Worm (Caenorhabditis elegans): ENCODE measurements around the gene dbt-1.

The dbt-1 gene

DNA sequence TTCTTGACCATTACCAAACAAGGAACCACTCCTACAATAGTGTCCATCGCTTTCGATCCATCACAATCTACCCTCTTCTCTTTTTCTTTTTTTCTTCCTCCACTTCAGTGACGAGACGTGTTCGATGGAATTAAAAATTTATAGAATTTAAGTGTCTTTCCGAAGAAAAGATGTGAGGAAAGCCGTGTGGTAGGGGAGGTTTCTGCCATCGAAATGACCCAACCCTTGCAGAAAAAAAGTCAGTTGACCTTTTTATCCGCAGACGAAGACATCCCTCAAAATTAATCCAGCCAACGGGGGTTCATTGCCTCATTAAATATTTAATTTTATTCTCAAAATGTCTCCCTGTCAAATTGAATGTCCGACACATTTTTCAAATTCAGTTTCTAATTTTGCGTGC lies 10.5 kb upstream of the dbt-1 start:
- TF ChIP-seq repo-1 (tag; optimal IDR thresholded peaks at IDR 0.05), result no peak
- TF ChIP-seq ceh-58 (GFP tag; IDR thresholded peaks at IDR 0.05), result no peak
- no peak for TF ChIP-seq zim-3 (tag; optimal IDR thresholded peaks at IDR 0.05)
- no peak for TF ChIP-seq madf-8 (GFP tag; conservative IDR thresholded peaks at IDR 0.05)
- TF ChIP-seq Y79H2A.3 (GFP tag; conservative IDR thresholded peaks at IDR 0.05), result no peak
- no peak for TF ChIP-seq ztf-26 (tag; optimal IDR thresholded peaks at IDR 0.05)
- no peak for TF ChIP-seq pha-4 (tag; optimal IDR thresholded peaks at IDR 0.05)
- no peak for TF ChIP-seq lir-1 (GFP tag; conservative IDR thresholded peaks at IDR 0.05)
- no peak for TF ChIP-seq athp-1 (tag; optimal IDR thresholded peaks at IDR 0.05)
- TF ChIP-seq madf-10 (tag; optimal IDR thresholded peaks at IDR 0.05), result no peak
- TF ChIP-seq hrde-1 (tag; optimal IDR thresholded peaks at IDR 0.05; ENCODE audit: borderline replicate concordance), result no peak
- no peak for TF ChIP-seq madf-3 (GFP tag; IDR thresholded peaks at IDR 0.05)
- no peak for TF ChIP-seq lin-35 (GFP tag; optimal IDR thresholded peaks at IDR 0.05)
- TF ChIP-seq hsf-1 (GFP tag; IDR thresholded peaks at IDR 0.05), result no peak

ce11 chrII:7948278-7948677 lies 3.3 kb upstream of the dbt-1 start:
- TF ChIP-seq attf-6 (GFP tag; IDR thresholded peaks at IDR 0.05) (no peak), attf-5 (GFP tag; optimal IDR thresholded peaks at IDR 0.05) (no peak), madf-10 (tag; optimal IDR thresholded peaks at IDR 0.05) (no peak), ceh-91 (GFP tag; IDR thresholded peaks at IDR 0.05) (no peak), madf-3 (GFP tag; IDR thresholded peaks at IDR 0.05) (no peak), let-526 (GFP tag; IDR thresholded peaks at IDR 0.05) (no peak), aptf-3 (GFP tag; IDR thresholded peaks at IDR 0.05) (no peak), somi-1 (GFP tag; optimal IDR thresholded peaks at IDR 0.05) (no peak), F22D6.2 (tag; optimal IDR thresholded peaks at IDR 0.05) (no peak), ztf-28 (GFP tag; IDR thresholded peaks at IDR 0.05) (no peak), T07F8.4 (tag; optimal IDR thresholded peaks at IDR 0.05) (no peak)

- no peak for TF ChIP-seq ceh-58 (GFP tag; IDR thresholded peaks at IDR 0.05)
- no peak for TF ChIP-seq egl-18 (GFP tag; IDR thresholded peaks at IDR 0.05)
- TF ChIP-seq ets-4 (GFP tag; optimal IDR thresholded peaks at IDR 0.05), result no peak
- no peak for TF ChIP-seq egl-44 (GFP tag; IDR thresholded peaks at IDR 0.05)
- no peak for TF ChIP-seq C06A6.2 (GFP tag; conservative IDR thresholded peaks at IDR 0.05)
- no peak for TF ChIP-seq let-526 (GFP tag; IDR thresholded peaks at IDR 0.05)
- TF ChIP-seq nfyb-1 (GFP tag; IDR thresholded peaks at IDR 0.05), result no peak
- TF ChIP-seq madf-8 (GFP tag; conservative IDR thresholded peaks at IDR 0.05), result no peak
- no peak for TF ChIP-seq cebp-1 (GFP tag; IDR thresholded peaks at IDR 0.05)
- TF ChIP-seq cebp-1 (tag; optimal IDR thresholded peaks at IDR 0.05), result no peak
- TF ChIP-seq F52B5.7 (tag; optimal IDR thresholded peaks at IDR 0.05), result no peak
- no peak for TF ChIP-seq rpc-1 (optimal IDR thresholded peaks at IDR 0.05)
- no peak for TF ChIP-seq rpc-1 (tag; optimal IDR thresholded peaks at IDR 0.05)
- TF ChIP-seq mes-4 (tag; optimal IDR thresholded peaks at IDR 0.05), result no peak
- no peak for TF ChIP-seq pha-4 (tag; optimal IDR thresholded peaks at IDR 0.05)
- TF ChIP-seq ceh-91 (GFP tag; IDR thresholded peaks at IDR 0.05), result no peak
- no peak for TF ChIP-seq Y53F4B.3 (GFP tag; IDR thresholded peaks at IDR 0.05)
- no peak for TF ChIP-seq ccch-3 (GFP tag; optimal IDR thresholded peaks at IDR 0.05)
- TF ChIP-seq tbx-9 (tag; optimal IDR thresholded peaks at IDR 0.05; ENCODE audit: borderline replicate concordance), result no peak
- TF ChIP-seq akir-1 (GFP tag; optimal IDR thresholded peaks at IDR 0.05), result no peak
- TF ChIP-seq ztf-6 (GFP tag; IDR thresholded peaks at IDR 0.05), result no peak
- TF ChIP-seq ama-1 (optimal IDR thresholded peaks at IDR 0.05), result no peak
- TF ChIP-seq ama-1 (GFP tag; optimal IDR thresholded peaks at IDR 0.05), result no peak
Observed at ce11 chrII:7946830-7947425, 1.9 kb upstream of the dbt-1 start, which contains the start of gene ZK669.5. Gene ZK669.5 (minus strand): TSS chrII:7946880.
